Worm (Caenorhabditis elegans): ENCODE data around the gene F07E5.9.

DNA sequence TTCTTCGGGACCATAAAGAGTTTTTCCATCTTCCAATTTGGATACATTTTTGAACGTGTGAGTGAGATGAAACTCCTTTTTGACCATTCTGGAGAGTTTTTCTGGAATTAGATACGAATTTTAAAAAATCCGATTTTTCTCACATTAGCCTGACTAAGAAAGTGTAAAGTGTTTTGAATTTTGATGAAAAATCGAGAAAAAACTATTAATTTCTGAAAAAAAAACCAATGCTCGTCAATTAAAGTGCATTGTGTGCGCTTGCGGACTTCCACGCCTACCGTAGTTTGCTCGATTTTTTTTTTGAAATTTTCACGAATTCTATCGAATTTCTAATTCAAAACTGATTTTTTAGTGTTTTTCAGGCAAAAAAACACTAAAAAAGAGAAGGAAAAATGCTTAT, 51.6 kb downstream of the F07E5.9 start, which contains the start of gene bath-1:
- no peak for TF ChIP-seq ZK546.5 (tag; optimal IDR thresholded peaks at IDR 0.05)
- no peak for TF ChIP-seq mdl-1 (tag; optimal IDR thresholded peaks at IDR 0.05)
- TF ChIP-seq unc-62 (GFP tag; optimal IDR thresholded peaks at IDR 0.05): no peak
- no peak for TF ChIP-seq fkh-10 (GFP tag; optimal IDR thresholded peaks at IDR 0.05)
- TF ChIP-seq nfya-1 (tag; optimal IDR thresholded peaks at IDR 0.05; ENCODE audit: insufficient read depth): no peak
- no peak for TF ChIP-seq fos-1 (tag; optimal IDR thresholded peaks at IDR 0.05)
- TF ChIP-seq pha-4 (tag; optimal IDR thresholded peaks at IDR 0.05): no peak
- TF ChIP-seq aly-2 (tag; optimal IDR thresholded peaks at IDR 0.05): no peak
- TF ChIP-seq lsy-12 (tag; optimal IDR thresholded peaks at IDR 0.05): no peak
- no peak for TF ChIP-seq elt-3 (tag; optimal IDR thresholded peaks at IDR 0.05)
- no peak for TF ChIP-seq egl-27 (tag; optimal IDR thresholded peaks at IDR 0.05)
- TF ChIP-seq nhr-12 (tag; optimal IDR thresholded peaks at IDR 0.05): no peak
- TF ChIP-seq ceh-16 (tag; optimal IDR thresholded peaks at IDR 0.05): no peak
- TF ChIP-seq ztf-11 (tag; optimal IDR thresholded peaks at IDR 0.05): no peak

Measured in whole organism, L3 larva.